Worm (Caenorhabditis elegans): ENCODE data around the gene gly-12.

Gene gly-12

DNA sequence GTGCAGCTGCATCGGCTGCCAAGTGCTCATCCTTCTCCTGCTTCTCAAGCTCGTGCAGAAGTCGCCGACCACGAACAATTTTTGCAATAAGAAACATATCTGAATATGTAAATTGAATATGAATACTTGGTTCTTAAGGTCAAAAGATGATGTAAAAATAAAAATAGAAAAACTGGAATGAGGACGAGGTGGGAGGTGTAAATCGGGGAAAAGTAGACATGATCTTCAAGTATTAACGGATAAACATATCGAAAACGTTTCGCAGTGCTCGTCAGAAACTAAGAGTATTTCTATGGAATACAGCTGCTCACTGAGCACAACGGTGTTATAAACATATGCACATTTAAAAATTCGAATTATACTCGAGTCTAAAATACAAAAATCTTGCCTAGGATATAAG, 54.4 kb downstream of the gly-12 start, which contains the start of gene glb-16 (continued):
- TF ChIP-seq chd-7 (tag; optimal IDR thresholded peaks at IDR 0.05), result no peak
- no peak for TF ChIP-seq F52B5.7 (tag; optimal IDR thresholded peaks at IDR 0.05)
- TF ChIP-seq F57A8.1 (GFP tag; optimal IDR thresholded peaks at IDR 0.05), result no peak

Data from whole organism, young adult.